Worm (Caenorhabditis elegans) whole organism, mixed stage, embryonic: ENCODE data around the gene ZK688.5.

Experiments used
- ceh-39 ChIP-seq: fragments of 150-350 bp; optimal IDR thresholded peaks from 2 replicates; lab custom pipeline; 2014; ENCODE audit warnings: missing biosample characterization, missing genetic modification characterization
- ceh-83 ChIP-seq: fragments of 200-800 bp; sonication (Bioruptor generic); optimal IDR thresholded peaks from 2 replicates; lab custom pipeline; 2018; ENCODE audit warnings: mild to moderate bottlenecking, missing genetic modification characterization, missing compliant biosample characterization
- ces-1 ChIP-seq: fragments of 150-350 bp; optimal IDR thresholded peaks from 2 replicates; lab custom pipeline; 2014; ENCODE audit warnings: missing biosample characterization, missing genetic modification reagents, missing genetic modification characterization
- elt-3 ChIP-seq: fragments of 150-350 bp; optimal IDR thresholded peaks from 2 replicates; lab custom pipeline; 2014; ENCODE audit warnings: missing biosample characterization, missing genetic modification characterization
- flh-1 ChIP-seq: fragments of 200-800 bp; sonication (Bioruptor generic); optimal IDR thresholded peaks from 2 replicates; lab custom pipeline; 2018; ENCODE audit warnings: mild to moderate bottlenecking, missing genetic modification characterization, moderate library complexity, missing compliant biosample characterization
- ham-2 ChIP-seq: fragments of 200-800 bp; sonication (Bioruptor generic); optimal IDR thresholded peaks from 2 replicates; lab custom pipeline; 2018; ENCODE audit warnings: mild to moderate bottlenecking, missing genetic modification characterization, missing compliant biosample characterization
- hlh-1 ChIP-seq: fragments of 150-350 bp; optimal IDR thresholded peaks from 2 replicates; lab custom pipeline; 2014; ENCODE audit warnings: missing biosample characterization, missing genetic modification reagents, missing genetic modification characterization
- lin-13 ChIP-seq: fragments of 150-350 bp; optimal IDR thresholded peaks from 2 replicates; lab custom pipeline; 2014; ENCODE audit warnings: missing biosample characterization, missing genetic modification characterization
- lin-32 ChIP-seq: fragments of 200-800 bp; sonication (Bioruptor generic); optimal IDR thresholded peaks from 2 replicates; lab custom pipeline; 2018; ENCODE audit warnings: mild to moderate bottlenecking, missing genetic modification characterization, missing compliant biosample characterization
- lsy-2 ChIP-seq: fragments of 150-350 bp; optimal IDR thresholded peaks from 2 replicates; lab custom pipeline; 2014; ENCODE audit warnings: missing biosample characterization, missing genetic modification characterization
- mep-1 ChIP-seq: fragments of 150-350 bp; optimal IDR thresholded peaks from 2 replicates; lab custom pipeline; 2017; ENCODE audit warnings: missing biosample characterization, missing genetic modification reagents, missing genetic modification characterization, inconsistent platforms
- mls-2 ChIP-seq: sonication (generic microtip); optimal IDR thresholded peaks from 2 replicates; lab custom pipeline; 2016; ENCODE audit warnings: mild to moderate bottlenecking, missing genetic modification characterization, moderate library complexity, missing compliant biosample characterization
- nhr-2 ChIP-seq: fragments of 150-350 bp; optimal IDR thresholded peaks from 2 replicates; lab custom pipeline; 2014; ENCODE audit warnings: missing biosample characterization, missing genetic modification characterization
- nhr-28 ChIP-seq: fragments of 150-350 bp; optimal IDR thresholded peaks from 2 replicates; lab custom pipeline; 2014; ENCODE audit warnings: missing biosample characterization, missing genetic modification characterization
- nhr-76 ChIP-seq: sonication (generic microtip); optimal IDR thresholded peaks from 2 replicates; lab custom pipeline; 2017; ENCODE audit warnings: missing biosample characterization, missing genetic modification characterization
- pha-4 ChIP-seq: fragments of 150-350 bp; optimal IDR thresholded peaks from 2 replicates; lab custom pipeline; 2018; ENCODE audit warnings: missing biosample characterization, missing genetic modification reagents, missing genetic modification characterization
- sem-2 ChIP-seq: fragments of 200-800 bp; sonication (Bioruptor generic); optimal IDR thresholded peaks from 2 replicates; lab custom pipeline; 2018; ENCODE audit warnings: mild to moderate bottlenecking, missing genetic modification characterization, missing compliant biosample characterization
- snpc-4 ChIP-seq: fragments of 150-350 bp; optimal IDR thresholded peaks from 2 replicates; lab custom pipeline; 2014; ENCODE audit warnings: missing biosample characterization, missing genetic modification characterization
- unc-120 ChIP-seq: sonication (generic microtip); optimal IDR thresholded peaks from 2 replicates; lab custom pipeline; 2017; ENCODE audit warnings: missing genetic modification characterization, missing compliant biosample characterization; ENCODE audit not compliant: poor library complexity, severe bottlenecking
- unc-39 ChIP-seq: fragments of 150-350 bp; optimal IDR thresholded peaks from 2 replicates; lab custom pipeline; 2014; ENCODE audit warnings: missing biosample characterization, missing genetic modification characterization
- unc-62 ChIP-seq: fragments of 150-350 bp; optimal IDR thresholded peaks from 2 replicates; lab custom pipeline; 2014; ENCODE audit warnings: missing biosample characterization, missing genetic modification reagents, missing genetic modification characterization

The ZK688.5 gene

DNA sequence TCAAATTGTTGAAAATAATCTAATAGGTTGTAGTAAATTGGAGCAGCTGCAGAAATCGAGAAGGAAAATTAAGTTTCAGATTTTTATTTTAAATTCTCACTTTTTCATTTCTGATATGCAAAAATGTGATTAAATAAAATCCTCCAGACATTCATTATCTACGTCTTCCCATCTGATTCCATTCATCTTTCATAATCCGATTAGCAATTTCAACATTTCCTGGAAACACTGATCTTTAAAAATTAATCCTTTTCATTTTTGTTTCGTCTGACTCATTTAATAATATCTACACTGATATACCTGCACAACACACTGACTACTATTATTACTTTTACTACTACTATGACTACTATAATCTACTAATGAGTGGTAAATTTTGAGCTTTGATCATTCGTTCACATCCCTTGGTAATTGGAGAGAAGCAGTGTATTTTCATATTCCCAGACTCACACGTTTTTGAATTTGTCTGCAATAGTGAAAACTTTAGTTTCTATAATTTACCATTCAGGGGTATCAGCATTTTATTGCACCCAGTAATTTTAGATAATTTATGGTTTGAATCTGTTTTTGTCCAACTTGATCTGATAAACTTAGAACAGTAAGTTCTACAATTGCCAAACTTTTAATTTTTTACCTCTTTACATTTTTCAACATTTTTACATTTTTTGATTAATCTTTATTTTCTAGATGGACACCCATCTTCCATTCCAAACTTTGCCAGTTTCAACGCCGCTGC is 52.3 kb downstream of the ZK688.5 start, which contains the start of gene ceh-23:
TSS of gene ceh-23 (plus strand) at position 686 of the 736 bp plus-strand sequence.
- TF ChIP-seq nhr-76 (tag; lab: Kevin White, UChicago) = no peak
- TF ChIP-seq mls-2 (tag; lab: Kevin White, UChicago) = no peak
- no peak for TF ChIP-seq flh-1 (GFP tag; lab: Kevin White, UChicago)
- TF ChIP-seq, all 35 proteins: peak for 0

DNA sequence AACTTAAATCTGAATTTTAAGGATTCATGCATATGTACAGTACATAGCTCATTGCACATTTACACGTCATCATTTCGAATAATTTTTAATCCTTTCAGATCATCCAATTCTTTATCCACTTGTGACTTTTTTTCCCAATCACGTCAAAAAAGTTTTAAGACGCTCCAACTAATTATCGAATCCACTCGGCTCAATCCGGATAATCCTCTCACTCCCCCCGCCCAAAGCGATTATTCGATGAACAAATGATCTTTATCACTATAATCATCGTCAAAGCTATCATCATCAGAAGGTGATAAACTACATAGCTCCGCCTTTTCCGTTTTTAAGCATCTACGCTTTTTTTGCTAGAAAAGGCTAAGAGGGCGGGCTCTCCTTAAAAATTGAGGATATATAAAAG is 53.9 kb downstream of the ZK688.5 start:
- TF ChIP-seq ces-1 = no peak
- no peak for TF ChIP-seq unc-39 (tag; lab: Kevin White, UChicago)
- TF ChIP-seq, all 35 proteins: peak for 0

DNA sequence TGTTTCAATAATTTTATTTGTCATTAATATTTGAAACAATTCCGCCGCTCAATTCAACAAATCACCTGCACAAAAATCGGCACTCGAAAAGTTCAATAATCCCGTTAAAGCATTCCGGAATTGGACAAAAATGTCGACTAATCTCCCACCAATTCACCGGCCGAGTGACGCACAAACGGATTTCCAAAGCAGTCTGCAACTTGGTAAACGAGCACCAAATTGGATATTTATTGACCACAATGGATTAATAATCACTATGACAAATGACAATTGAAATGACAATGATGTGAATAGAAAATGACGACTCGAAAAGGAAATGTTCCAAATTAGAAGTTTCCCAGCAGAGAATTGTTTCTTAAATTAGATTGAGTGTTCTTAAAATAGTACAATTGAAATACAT is 55.7 kb downstream of the ZK688.5 start:
- TF ChIP-seq snpc-4 (tag; lab: Kevin White, UChicago) = no peak
- TF ChIP-seq flh-1 (GFP tag; lab: Kevin White, UChicago) = no peak
- TF ChIP-seq nhr-76 (tag; lab: Kevin White, UChicago) = no peak
- no peak for TF ChIP-seq ceh-39 (tag; lab: Kevin White, UChicago)
- no peak for TF ChIP-seq pha-4 (tag; lab: Kevin White, UChicago)
- TF ChIP-seq elt-3 (tag; lab: Kevin White, UChicago) = no peak
- no peak for TF ChIP-seq lin-32 (GFP tag; lab: Kevin White, UChicago)
- no peak for TF ChIP-seq hlh-1 (tag; lab: Kevin White, UChicago)
- no peak for TF ChIP-seq ceh-83 (GFP tag; lab: Kevin White, UChicago)
- TF ChIP-seq sem-2 (GFP tag; lab: Kevin White, UChicago) = no peak
- TF ChIP-seq unc-120 (tag; lab: Kevin White, UChicago) = no peak
- no peak for TF ChIP-seq nhr-28 (tag; lab: Kevin White, UChicago)
- no peak for TF ChIP-seq lin-13 (tag; lab: Kevin White, UChicago)
- TF ChIP-seq ham-2 = no peak
- no peak for TF ChIP-seq nhr-2 (tag; lab: Kevin White, UChicago)
- no peak for TF ChIP-seq unc-62 (GFP tag; lab: Kevin White, UChicago)
- no peak for TF ChIP-seq mep-1 (tag; lab: Kevin White, UChicago)
- TF ChIP-seq lsy-2 (tag; lab: Kevin White, UChicago) = no peak
